Fruit fly (Drosophila melanogaster): ENCODE measurements around the gene mRpS24.

The mRpS24 gene

DNA sequence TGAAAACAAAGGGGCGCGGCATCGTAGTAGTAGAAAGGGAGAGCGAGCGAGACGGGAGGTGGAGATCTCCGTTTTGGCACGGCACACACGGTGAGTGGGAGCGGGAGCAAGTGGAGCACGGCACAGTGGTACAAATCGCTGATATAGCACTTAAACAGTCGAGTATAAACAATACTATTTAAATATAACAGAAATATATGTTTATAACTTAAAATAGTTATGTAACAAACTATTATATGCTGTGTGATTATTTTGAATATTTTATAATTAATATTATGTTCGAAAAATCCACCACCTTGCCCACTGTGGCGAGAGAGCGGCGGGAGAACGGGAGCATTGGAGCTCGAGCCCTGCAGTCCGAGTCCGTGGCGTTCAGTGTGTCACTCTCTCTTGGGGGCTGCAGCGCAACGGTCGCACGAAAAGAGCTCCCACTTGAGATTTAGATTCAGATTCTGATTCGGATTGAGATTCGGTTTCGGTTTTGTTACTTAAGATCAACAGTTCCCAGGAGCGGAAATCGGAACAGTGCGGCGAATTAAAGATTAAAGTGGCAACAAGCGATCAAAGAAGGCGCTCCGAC, 22.2 kb downstream of the mRpS24 start, which contains the start of gene Kal1 (continued):
- no peak for TF ChIP-seq Antp (GFP tag; optimal IDR thresholded peaks at IDR 0.05)
- TF ChIP-seq D (optimal IDR thresholded peaks at IDR 0.05), result no peak
- TF ChIP-seq D (GFP tag; optimal IDR thresholded peaks at IDR 0.05), result peak; percentile 97
- TF ChIP-seq nerfin-1 (tag; optimal IDR thresholded peaks at IDR 0.05), result peak; percentile 91
- peak; percentile 96 for TF ChIP-seq PHDP (tag; optimal IDR thresholded peaks at IDR 0.05)
- peak; percentile 53; the same call in 1 of the 2 replicates for TF ChIP-seq Taf1 (GFP tag; IDR thresholded peaks at IDR 0.05)
- TF ChIP-seq Bdp1 (GFP tag; optimal IDR thresholded peaks at IDR 0.05), result no peak
- TF ChIP-seq tup (GFP tag; optimal IDR thresholded peaks at IDR 0.05), result peak; percentile 56
- TF ChIP-seq cato (GFP tag; optimal IDR thresholded peaks at IDR 0.05; ENCODE audit: borderline replicate concordance), result peak; percentile 78
- TF ChIP-seq Camta (GFP tag; optimal IDR thresholded peaks at IDR 0.05), result peak; percentile 39
- peak in 1 of 2 experiments; percentile 7 for TF ChIP-seq insv (GFP tag; optimal IDR thresholded peaks at IDR 0.05)
- peak; percentile 82 for TF ChIP-seq jing (GFP tag; optimal IDR thresholded peaks at IDR 0.05)
- TF ChIP-seq CG3163 (GFP tag; optimal IDR thresholded peaks at IDR 0.05), result no peak
- peak; percentile 93 for TF ChIP-seq wor (GFP tag; IDR thresholded peaks at IDR 0.05)
- TF ChIP-seq eve (GFP tag; optimal IDR thresholded peaks at IDR 0.05), result no peak
- TF ChIP-seq run (tag; optimal IDR thresholded peaks at IDR 0.05), result peak; percentile 91
- TF ChIP-seq Lim3 (GFP tag; IDR thresholded peaks at IDR 0.05), result peak; percentile 62
- peak; percentile 91 for TF ChIP-seq CG11723 (GFP tag; optimal IDR thresholded peaks at IDR 0.05)
- TF ChIP-seq Lhr (GFP tag; optimal IDR thresholded peaks at IDR 0.05), result peak; percentile 86
- 0 out of 3 replicates have a peak, but pooled peaks have one; percentile 40 for TF ChIP-seq CG14860 (GFP tag; IDR thresholded peaks at IDR 0.05; ENCODE audit: partially characterized antibody)
- no peak for TF ChIP-seq shn (GFP tag; optimal IDR thresholded peaks at IDR 0.05)
- TF ChIP-seq bsh (GFP tag; optimal IDR thresholded peaks at IDR 0.05), result peak; percentile 98
- TF ChIP-seq CG10431 (GFP tag; optimal IDR thresholded peaks at IDR 0.05), result peak; percentile 87
- TF ChIP-seq pum (GFP tag; optimal IDR thresholded peaks at IDR 0.05), result peak; percentile 34
- TF ChIP-seq CG3065 (GFP tag; optimal IDR thresholded peaks at IDR 0.05), result peak; percentile 71
- TF ChIP-seq CG7987 (GFP tag; optimal IDR thresholded peaks at IDR 0.05), result peak; percentile 50
- TF ChIP-seq Gsc (GFP tag; IDR thresholded peaks at IDR 0.05), result peak; percentile 69
- TF ChIP-seq hkb (optimal IDR thresholded peaks at IDR 0.05), result no peak
- TF ChIP-seq hkb (GFP tag; IDR thresholded peaks at IDR 0.05), result peak; percentile 96
- TF ChIP-seq sqz (GFP tag; optimal IDR thresholded peaks at IDR 0.05), result peak; percentile 87
- no peak for TF ChIP-seq CG4282 (GFP tag; optimal IDR thresholded peaks at IDR 0.05)
- peak in 1 of 2 experiments; percentile 86 for TF ChIP-seq dpn (GFP tag; optimal IDR thresholded peaks at IDR 0.05)
- TF ChIP-seq croc (GFP tag; conservative IDR thresholded peaks at IDR 0.05), result peak; percentile 90
- peak; percentile 92 for TF ChIP-seq Ssrp (tag; optimal IDR thresholded peaks at IDR 0.05)
- peak; percentile 82 for TF ChIP-seq Nf-YB (GFP tag; optimal IDR thresholded peaks at IDR 0.05)
- peak; percentile 89 for TF ChIP-seq CG6272 (GFP tag; IDR thresholded peaks at IDR 0.05)
- TF ChIP-seq CG2202 (tag; optimal IDR thresholded peaks at IDR 0.05), result peak; percentile 94
- no peak for TF ChIP-seq Bgb (GFP tag; IDR thresholded peaks at IDR 0.05; ENCODE audit: partially characterized antibody)
- TF ChIP-seq CG13775 (GFP tag; optimal IDR thresholded peaks at IDR 0.05), result peak; percentile 85
- peak; percentile 84 for TF ChIP-seq Oaz (GFP tag; IDR thresholded peaks at IDR 0.05)
- TF ChIP-seq aop (GFP tag; IDR thresholded peaks at IDR 0.05), result 0 out of 2 replicates have a peak, but pooled peaks have one; percentile 28
- peak; percentile 98 for TF ChIP-seq vvl (GFP tag; IDR thresholded peaks at IDR 0.05)
- no peak for TF ChIP-seq Neu2 (GFP tag; optimal IDR thresholded peaks at IDR 0.05; ENCODE audit: borderline replicate concordance)
- peak; percentile 51; the same call in 1 of the 2 replicates for TF ChIP-seq dati (GFP tag; IDR thresholded peaks at IDR 0.05)
- TF ChIP-seq emc (GFP tag; optimal IDR thresholded peaks at IDR 0.05), result no peak
- no peak for TF ChIP-seq CG13624 (GFP tag; optimal IDR thresholded peaks at IDR 0.05)
- TF ChIP-seq CG43689 (GFP tag; IDR thresholded peaks at IDR 0.05), result peak; percentile 87
- TF ChIP-seq dan (GFP tag; IDR thresholded peaks at IDR 0.05), result peak; percentile 37; the same call in 1 of the 2 replicates
- TF ChIP-seq ftz-f1 (GFP tag; optimal IDR thresholded peaks at IDR 0.05), result no peak
- TF ChIP-seq abd-A (tag; optimal IDR thresholded peaks at IDR 0.05), result no peak
